Worm (Caenorhabditis elegans) whole organism, young adult: ENCODE data around the gene F23F1.4.

Experiments
- C06A6.2 ChIP-seq: fragments of 200-800 bp; sonication (Bioruptor generic); conservative IDR thresholded peaks from 2 replicates; pipeline ENCODE4 v1.3.6; 2022; ENCODE audit warnings: missing genetic modification characterization, missing compliant biosample characterization
- D2030.7 ChIP-seq: fragments of 200-800 bp; sonication (Bioruptor generic); IDR thresholded peaks from 2 replicates; pipeline ENCODE4 v1.3.6; 2022; ENCODE audit warnings: missing genetic modification reagents, missing genetic modification characterization, missing compliant biosample characterization
- F22D6.2 ChIP-seq: sonication (generic microtip); optimal IDR thresholded peaks from 2 replicates; lab custom pipeline; 2016; ENCODE audit warnings: mild to moderate bottlenecking, missing genetic modification characterization, missing compliant biosample characterization
- F55B11.4 ChIP-seq: sonication (generic microtip); optimal IDR thresholded peaks from 2 replicates; lab custom pipeline; 2016; ENCODE audit warnings: missing compliant biosample characterization, missing genetic modification characterization, borderline replicate concordance; ENCODE audit not compliant: insufficient read depth
- K11D2.4 ChIP-seq: fragments of 200-800 bp; sonication (Bioruptor generic); IDR thresholded peaks from 2 replicates; pipeline ENCODE4 v1.3.6; 2022; ENCODE audit warnings: missing genetic modification reagents, missing genetic modification characterization, missing compliant biosample characterization
- Y53F4B.3 ChIP-seq: fragments of 200-800 bp; sonication (Bioruptor generic); IDR thresholded peaks from 2 replicates; pipeline ENCODE4 v1.3.6; 2022; ENCODE audit warnings: missing genetic modification reagents, missing genetic modification characterization, missing compliant biosample characterization
- Y53G8AR.9 ChIP-seq: fragments of 200-800 bp; sonication (Bioruptor generic); conservative IDR thresholded peaks from 2 replicates; pipeline ENCODE4 v1.3.6; 2022; ENCODE audit warnings: missing genetic modification reagents, missing genetic modification characterization, missing compliant biosample characterization
- Y95B8A.8 ChIP-seq: fragments of 200-800 bp; sonication (Bioruptor generic); IDR thresholded peaks from 2 replicates; pipeline ENCODE4 v1.3.6; 2022; ENCODE audit warnings: missing genetic modification reagents, missing genetic modification characterization, missing compliant biosample characterization
- attf-5 ChIP-seq: fragments of 200-800 bp; sonication (Bioruptor generic); optimal IDR thresholded peaks from 2 replicates; lab custom pipeline; 2018; ENCODE audit warnings: mild to moderate bottlenecking, missing genetic modification characterization, missing compliant biosample characterization
- attf-6 ChIP-seq: fragments of 200-800 bp; sonication (Bioruptor generic); IDR thresholded peaks from 2 replicates; pipeline ENCODE4 v1.3.6; 2022; ENCODE audit warnings: missing genetic modification reagents, missing genetic modification characterization, missing compliant biosample characterization
- cebp-1 ChIP-seq, 2 experiments: fragments of 200-800 bp in 1 of 2; sonication (Bioruptor generic) in 1 of 2; sonication (generic microtip) in 1 of 2; IDR thresholded peaks in 1 of 2; optimal IDR thresholded peaks in 1 of 2; 2 replicates each; pipeline versions ENCODE4 v1.3.6 to Lab custom; 2017 to 2022; ENCODE audit warnings: missing compliant biosample characterization in 2 of 2, missing genetic modification characterization in 2 of 2, mild to moderate bottlenecking in 1 of 2, missing genetic modification reagents in 1 of 2, moderate library complexity in 1 of 2
- ceh-27 ChIP-seq: fragments of 200-800 bp; sonication (Bioruptor generic); optimal IDR thresholded peaks from 2 replicates; lab custom pipeline; 2018; ENCODE audit warnings: mild to moderate bottlenecking, missing genetic modification characterization, moderate library complexity, missing compliant biosample characterization
- ceh-91 ChIP-seq: fragments of 200-800 bp; sonication (Bioruptor generic); IDR thresholded peaks from 2 replicates; pipeline ENCODE4 v1.3.6; 2022; ENCODE audit warnings: missing genetic modification reagents, missing genetic modification characterization, missing compliant biosample characterization
- dox-1 ChIP-seq: fragments of 200-800 bp; sonication (Bioruptor generic); IDR thresholded peaks from 2 replicates; pipeline ENCODE4 v1.3.6; 2022; ENCODE audit warnings: missing genetic modification reagents, missing genetic modification characterization, missing compliant biosample characterization
- egl-18 ChIP-seq: fragments of 200-800 bp; sonication (Bioruptor generic); IDR thresholded peaks from 2 replicates; pipeline ENCODE4 v1.3.6; 2022; ENCODE audit warnings: missing genetic modification reagents, missing genetic modification characterization, missing compliant biosample characterization
- egl-44 ChIP-seq: fragments of 200-800 bp; sonication (Bioruptor generic); IDR thresholded peaks from 2 replicates; pipeline ENCODE4 v1.3.6; 2022; ENCODE audit warnings: missing genetic modification reagents, missing genetic modification characterization, missing compliant biosample characterization
- gei-17 ChIP-seq: fragments of 200-800 bp; sonication (Bioruptor generic); optimal IDR thresholded peaks from 2 replicates; lab custom pipeline; 2018; ENCODE audit warnings: mild to moderate bottlenecking, missing genetic modification characterization, missing compliant biosample characterization
- hrde-1 ChIP-seq: sonication (generic microtip); optimal IDR thresholded peaks from 2 replicates; lab custom pipeline; 2016; ENCODE audit warnings: missing genetic modification characterization, mild to moderate bottlenecking, missing compliant biosample characterization, moderate library complexity, missing genotype, missing genetic modification reagents, borderline replicate concordance
- hsf-1 ChIP-seq: fragments of 200-800 bp; sonication (Bioruptor generic); IDR thresholded peaks from 2 replicates; pipeline ENCODE4 v1.3.6; 2022; ENCODE audit warnings: missing genetic modification reagents, missing genetic modification characterization, missing compliant biosample characterization
- lin-26 ChIP-seq: fragments of 200-800 bp; sonication (Bioruptor generic); IDR thresholded peaks from 2 replicates; pipeline ENCODE4 v1.3.6; 2022; ENCODE audit warnings: missing genetic modification reagents, missing genetic modification characterization, missing compliant biosample characterization
- lin-35 ChIP-seq, 3 experiments: fragments of 150-350 bp in 2 of 3; sonication (generic microtip) in 1 of 3; optimal IDR thresholded peaks; 2 replicates each; lab custom pipeline; 2014 to 2018; ENCODE audit warnings: missing biosample characterization in 3 of 3, missing genetic modification characterization in 3 of 3, missing genetic modification reagents in 3 of 3
- lin-40 ChIP-seq: sonication (generic microtip); optimal IDR thresholded peaks from 2 replicates; lab custom pipeline; 2016; ENCODE audit warnings: missing genetic modification characterization, mild to moderate bottlenecking, missing compliant biosample characterization, missing genotype, missing genetic modification reagents
- lsl-1 ChIP-seq: fragments of 200-800 bp; sonication (Bioruptor generic); optimal IDR thresholded peaks from 2 replicates; lab custom pipeline; 2018; ENCODE audit warnings: mild to moderate bottlenecking, missing genetic modification characterization, moderate library complexity, missing compliant biosample characterization
- madf-3 ChIP-seq: fragments of 200-800 bp; sonication (Bioruptor generic); IDR thresholded peaks from 2 replicates; pipeline ENCODE4 v1.3.6; 2022; ENCODE audit warnings: missing genetic modification reagents, missing genetic modification characterization, missing compliant biosample characterization
- madf-6 ChIP-seq: fragments of 200-800 bp; sonication (Bioruptor generic); IDR thresholded peaks from 2 replicates; pipeline ENCODE4 v1.3.6; 2022; ENCODE audit warnings: missing genetic modification reagents, missing genetic modification characterization, missing compliant biosample characterization
- madf-8 ChIP-seq: fragments of 200-800 bp; sonication (Bioruptor generic); conservative IDR thresholded peaks from 2 replicates; pipeline ENCODE4 v1.3.6; 2022; ENCODE audit warnings: missing genetic modification reagents, missing genetic modification characterization, missing compliant biosample characterization
- mes-4 ChIP-seq: sonication (generic microtip); optimal IDR thresholded peaks from 2 replicates; lab custom pipeline; 2016; ENCODE audit warnings: missing genotype, missing genetic modification characterization, missing compliant biosample characterization
- nfya-2 ChIP-seq: fragments of 200-800 bp; sonication (Bioruptor generic); IDR thresholded peaks from 2 replicates; pipeline ENCODE4 v1.3.6; 2022; ENCODE audit warnings: missing genetic modification reagents, missing genetic modification characterization, missing compliant biosample characterization
- nhr-120 ChIP-seq: fragments of 200-800 bp; sonication (Bioruptor generic); IDR thresholded peaks from 2 replicates; pipeline ENCODE4 v1.3.6; 2022; ENCODE audit warnings: missing genetic modification characterization, missing compliant biosample characterization
- nhr-179 ChIP-seq: sonication (generic microtip); optimal IDR thresholded peaks from 2 replicates; lab custom pipeline; 2016; ENCODE audit warnings: mild to moderate bottlenecking, missing genetic modification characterization, missing compliant biosample characterization
- nhr-80 ChIP-seq: sonication (generic microtip); optimal IDR thresholded peaks from 2 replicates; lab custom pipeline; 2016; ENCODE audit warnings: missing genetic modification characterization, missing compliant biosample characterization
- sea-2 ChIP-seq: fragments of 200-800 bp; sonication (Bioruptor generic); IDR thresholded peaks from 2 replicates; pipeline ENCODE4 v1.3.6; 2022; ENCODE audit warnings: missing genetic modification characterization, missing compliant biosample characterization
- snpc-1.1 ChIP-seq: sonication (generic microtip); optimal IDR thresholded peaks from 2 replicates; lab custom pipeline; 2017; ENCODE audit warnings: missing genetic modification characterization, mild to moderate bottlenecking, missing compliant biosample characterization, antibody characterized with exemption, moderate library complexity, missing genotype, missing genetic modification reagents; ENCODE audit not compliant: insufficient read depth
- snpc-4 ChIP-seq, 5 experiments: fragments of 150-350 bp in 1 of 5; sonication (generic microtip) in 4 of 5; optimal IDR thresholded peaks; 2 replicates each; lab custom pipeline; 2014 to 2018; ENCODE audit warnings: missing genetic modification characterization in 5 of 5, missing biosample characterization in 3 of 5, antibody characterized with exemption in 2 of 5, mild to moderate bottlenecking in 2 of 5, missing compliant biosample characterization in 2 of 5, missing genotype in 2 of 5, moderate library complexity in 2 of 5, missing genetic modification reagents in 1 of 5
- tbp1 ChIP-seq: fragments of 200-800 bp; sonication (Bioruptor generic); optimal IDR thresholded peaks from 2 replicates; lab custom pipeline; 2018; ENCODE audit warnings: mild to moderate bottlenecking, missing genetic modification characterization, missing compliant biosample characterization
- ztf-22 ChIP-seq: fragments of 200-800 bp; sonication (Bioruptor generic); optimal IDR thresholded peaks from 2 replicates; lab custom pipeline; 2018; ENCODE audit warnings: mild to moderate bottlenecking, missing genetic modification characterization, moderate library complexity, missing compliant biosample characterization
- ztf-26 ChIP-seq: sonication (generic microtip); optimal IDR thresholded peaks from 2 replicates; lab custom pipeline; 2017; ENCODE audit warnings: missing genetic modification characterization, missing compliant biosample characterization

F23F1.4 gene

DNA sequence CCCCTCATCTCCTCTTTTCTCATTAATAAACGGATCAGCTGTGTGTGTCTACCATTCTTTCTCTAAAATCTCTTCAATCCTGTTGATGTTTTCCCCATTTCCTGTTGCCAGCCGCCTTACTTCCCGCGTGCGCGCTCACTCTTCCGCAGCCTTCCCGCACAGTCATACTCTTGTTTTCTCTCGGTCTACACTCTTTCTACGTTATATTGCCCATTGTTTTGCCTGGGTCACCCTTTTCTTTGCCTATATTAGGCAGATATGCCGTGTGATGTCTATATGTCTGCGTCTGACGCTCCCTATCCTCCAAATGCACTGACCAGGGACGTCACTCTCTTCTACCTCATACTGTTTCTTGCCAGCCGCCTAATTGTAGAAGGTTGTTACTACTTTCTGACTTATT is 38.1 kb upstream of the F23F1.4 start (continued):
- no peak for TF ChIP-seq lsl-1 (GFP tag; lab: Kevin White, UChicago)
- no peak for TF ChIP-seq attf-6
- no peak for TF ChIP-seq K11D2.4 (GFP tag; lab: Robert Waterston, UW)
- TF ChIP-seq ceh-27 (GFP tag; lab: Kevin White, UChicago): peak; percentile 0
- no peak for TF ChIP-seq Y53G8AR.9 (GFP tag; lab: Robert Waterston, UW)
- no peak for TF ChIP-seq snpc-4 (GFP tag; optimal IDR thresholded peaks at IDR 0.05; lab: Kevin White, UChicago)
- TF ChIP-seq snpc-4 (tag; optimal IDR thresholded peaks at IDR 0.05; lab: Kevin White, UChicago): no peak
- TF ChIP-seq madf-6 (GFP tag; lab: Robert Waterston, UW): peak; percentile 39; the same call in 1 of the 2 replicates
- TF ChIP-seq hrde-1 (tag; lab: Kevin White, UChicago): no peak
- no peak for TF ChIP-seq F22D6.2
- no peak for TF ChIP-seq ceh-91 (GFP tag; lab: Robert Waterston, UW)
- peak; percentile 47; the same call in 1 of the 2 replicates for TF ChIP-seq D2030.7 (GFP tag; lab: Robert Waterston, UW)
- TF ChIP-seq madf-3 (GFP tag; lab: Robert Waterston, UW): 0 out of 2 replicates have a peak, but pooled peaks have one; percentile 34
- TF ChIP-seq Y95B8A.8 (GFP tag; lab: Robert Waterston, UW): no peak
- no peak for TF ChIP-seq hsf-1 (GFP tag; lab: Robert Waterston, UW)
- no peak for TF ChIP-seq lin-40
- no peak for TF ChIP-seq cebp-1 (GFP tag; IDR thresholded peaks at IDR 0.05; lab: Robert Waterston, UW)
- TF ChIP-seq cebp-1 (tag; optimal IDR thresholded peaks at IDR 0.05; lab: Kevin White, UChicago): peak; percentile 38
- no peak for TF ChIP-seq gei-17 (GFP tag; lab: Kevin White, UChicago)
- no peak for TF ChIP-seq C06A6.2 (GFP tag; lab: Robert Waterston, UW)
- peak; percentile 34 for TF ChIP-seq attf-5
- peak; percentile 44; the same call in 1 of the 2 replicates for TF ChIP-seq dox-1 (GFP tag; lab: Robert Waterston, UW)
- no peak for TF ChIP-seq nhr-179 (tag; lab: Kevin White, UChicago)
- no peak for TF ChIP-seq mes-4
- no peak for TF ChIP-seq snpc-1.1
- no peak for TF ChIP-seq nhr-120 (GFP tag; lab: Robert Waterston, UW)
- no peak for TF ChIP-seq egl-44 (GFP tag; lab: Robert Waterston, UW)
- no peak for TF ChIP-seq lin-35 (GFP tag; optimal IDR thresholded peaks at IDR 0.05; lab: Kevin White, UChicago)
- no peak for TF ChIP-seq madf-8 (GFP tag; lab: Robert Waterston, UW)

DNA sequence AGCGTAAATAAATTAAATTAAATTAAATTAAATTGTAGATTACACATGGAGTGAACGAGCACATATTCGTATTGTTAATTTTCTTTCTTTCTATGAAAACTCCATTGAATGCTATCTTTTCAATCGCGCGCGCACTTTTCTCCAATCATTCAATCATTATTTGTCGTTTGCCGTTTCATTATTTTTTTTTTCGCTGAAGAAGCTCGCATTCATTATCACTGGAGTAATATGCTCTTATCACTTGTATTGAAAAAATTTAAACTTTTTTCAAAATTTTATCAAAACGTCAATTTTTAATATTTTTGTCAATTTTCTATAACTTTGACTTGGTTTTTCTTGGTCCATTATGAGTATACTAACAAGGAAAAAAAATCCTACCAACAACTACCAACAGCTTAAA is 37.3 kb upstream of the F23F1.4 start:
- TF ChIP-seq sea-2 (GFP tag; lab: Robert Waterston, UW) (no peak), F55B11.4 (tag; lab: Kevin White, UChicago) (no peak), Y53F4B.3 (no peak), nhr-80 (tag; lab: Kevin White, UChicago) (peak; percentile 61), attf-5 (no peak), hrde-1 (tag; lab: Kevin White, UChicago) (no peak), ztf-26 (tag; lab: Kevin White, UChicago) (no peak)

DNA sequence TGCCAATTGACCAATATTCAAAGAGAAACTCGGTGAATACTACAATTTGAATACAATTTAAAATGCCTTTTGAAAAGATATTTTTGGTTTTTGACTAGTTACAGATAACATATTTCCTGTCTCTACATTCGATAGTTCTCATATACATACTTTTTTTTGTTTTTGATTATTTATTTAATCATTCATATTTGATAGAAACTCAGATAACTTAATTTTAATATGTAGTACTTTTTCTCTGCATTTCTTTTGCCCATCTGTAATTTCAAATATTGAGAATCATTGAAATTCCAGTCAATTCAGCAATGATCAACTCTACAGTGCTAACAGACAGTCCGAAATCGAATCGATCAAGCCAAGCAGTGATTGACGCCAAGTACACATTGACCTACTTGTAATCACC is 32.8 kb upstream of the F23F1.4 start, which contains the start of gene C23H3.2:
C23H3.2 (plus strand) TSS at position 301 of the 400 bp plus-strand sequence.
- no peak for TF ChIP-seq ztf-22 (GFP tag; lab: Kevin White, UChicago)
- no peak for TF ChIP-seq nfya-2 (GFP tag; lab: Robert Waterston, UW)
- no peak for TF ChIP-seq F22D6.2
- no peak for TF ChIP-seq egl-18 (GFP tag; lab: Robert Waterston, UW)
- no peak for TF ChIP-seq lin-26
- TF ChIP-seq tbp1: no peak
